Fruit fly (Drosophila melanogaster) whole organism, wandering third instar larva: Measurements from ENCODE around the gene HemK1.

Experiments
- Abd-B ChIP-seq: fragments of >200 bp; optimal IDR thresholded peaks from 2 replicates; lab custom pipeline; 2017; ENCODE audit warnings: missing biosample characterization, missing genetic modification characterization
- CG9705 ChIP-seq: fragments of 200-800 bp; sonication (Bioruptor generic); optimal IDR thresholded peaks from 2 replicates; lab custom pipeline; 2018; ENCODE audit warnings: missing biosample characterization, mild to moderate bottlenecking, missing genetic modification characterization
- CrebA ChIP-seq: fragments of 200-800 bp; sonication (Bioruptor generic); optimal IDR thresholded peaks from 2 replicates; lab custom pipeline; 2016; ENCODE audit warnings: missing biosample characterization, mild to moderate bottlenecking, missing genetic modification characterization, borderline replicate concordance
- Dif ChIP-seq: fragments of 200-275, 200-300 bp; sonication (Bioruptor generic); optimal IDR thresholded peaks from 2 replicates; lab custom pipeline; 2018; ENCODE audit warnings: missing biosample characterization, missing genetic modification characterization; ENCODE audit not compliant: partially characterized antibody
- HLH106 ChIP-seq: fragments of 200-800 bp; optimal IDR thresholded peaks from 3 replicates; lab custom pipeline; 2019; ENCODE audit warnings: missing biosample characterization, mild to moderate bottlenecking, missing genetic modification characterization, moderate library complexity
- Hnf4 ChIP-seq: fragments of 200-800 bp; sonication (Bioruptor generic); optimal IDR thresholded peaks from 2 replicates; lab custom pipeline; 2016; ENCODE audit warnings: missing biosample characterization, mild to moderate bottlenecking, missing genetic modification characterization
- Hr78 ChIP-seq: fragments of >200 bp; optimal IDR thresholded peaks from 2 replicates; lab custom pipeline; 2017; ENCODE audit warnings: missing biosample characterization, missing genetic modification characterization
- Hr83 ChIP-seq: fragments of 200-300 bp; sonication (Bioruptor generic); optimal IDR thresholded peaks from 2 replicates; lab custom pipeline; 2016; ENCODE audit warnings: missing biosample characterization, mild to moderate bottlenecking, missing genetic modification characterization, moderate library complexity; ENCODE audit not compliant: poor library complexity, severe bottlenecking
- Jra ChIP-seq: sonication (Bioruptor generic); optimal IDR thresholded peaks from 2 replicates; lab custom pipeline; 2016; ENCODE audit warnings: missing biosample characterization, missing genetic modification characterization
- Mio ChIP-seq: sonication (Bioruptor generic); optimal IDR thresholded peaks from 2 replicates; lab custom pipeline; 2016; ENCODE audit warnings: missing biosample characterization, missing genetic modification characterization
- Myc ChIP-seq: fragments of >200 bp; optimal IDR thresholded peaks from 2 replicates; lab custom pipeline; 2017
- N ChIP-seq: fragments of >200 bp; optimal IDR thresholded peaks from 2 replicates; lab custom pipeline; 2018; ENCODE audit warnings: missing biosample characterization, missing external identifiers, missing genetic modification characterization
- OdsH ChIP-seq: fragments of 200-800 bp; sonication (Bioruptor generic); optimal IDR thresholded peaks from 2 replicates; lab custom pipeline; 2016; ENCODE audit warnings: missing biosample characterization, mild to moderate bottlenecking, missing genetic modification characterization
- Rel ChIP-seq, 2 experiments: fragments of 200-800 bp; sonication (Bioruptor generic) in 1 of 2; optimal IDR thresholded peaks; 2 replicates in 1 of 2; 3 replicates in 1 of 2; lab custom pipeline; 2016 to 2019; ENCODE audit warnings: mild to moderate bottlenecking in 2 of 2, missing biosample characterization in 2 of 2, missing genetic modification characterization in 2 of 2, moderate library complexity in 1 of 2
- Sp1 ChIP-seq: fragments of 200-800 bp; sonication (Bioruptor generic); optimal IDR thresholded peaks from 3 replicates; lab custom pipeline; 2019; ENCODE audit warnings: missing biosample characterization, mild to moderate bottlenecking, missing genetic modification characterization, moderate library complexity
- Vsx2 ChIP-seq: fragments of 200-300, 225-300 bp; sonication (Bioruptor generic); optimal IDR thresholded peaks from 2 replicates; lab custom pipeline; 2018; ENCODE audit warnings: missing biosample characterization, missing genetic modification characterization; ENCODE audit not compliant: partially characterized antibody
- br ChIP-seq: fragments of 200-800 bp; sonication (Bioruptor generic); optimal IDR thresholded peaks from 2 replicates; lab custom pipeline; 2016; ENCODE audit warnings: missing biosample characterization, missing genetic modification characterization
- brk ChIP-seq: fragments of 200-800 bp; sonication (Bioruptor generic); optimal IDR thresholded peaks from 2 replicates; lab custom pipeline; 2016; ENCODE audit warnings: missing biosample characterization, mild to moderate bottlenecking, missing genetic modification characterization
- dl ChIP-seq, 2 experiments: fragments of 175-275, 200-275 bp in 1 of 2; fragments of 200-275 bp in 1 of 2; sonication (Bioruptor generic); optimal IDR thresholded peaks; lab custom pipeline; 2018; ENCODE audit warnings: mild to moderate bottlenecking in 2 of 2, missing biosample characterization in 2 of 2, missing genetic modification characterization in 2 of 2, moderate library complexity in 2 of 2; ENCODE audit not compliant: partially characterized antibody in 2 of 2, insufficient read depth in 1 of 2
- foxo ChIP-seq, 2 experiments: fragments of 200-800 bp; sonication (Bioruptor generic); optimal IDR thresholded peaks; 2 replicates in 1 of 2; 3 replicates in 1 of 2; lab custom pipeline; 2016 to 2017; ENCODE audit warnings: missing biosample characterization in 2 of 2, missing genetic modification characterization in 2 of 2
- fru ChIP-seq: fragments of 200-800 bp; sonication (Bioruptor generic); optimal IDR thresholded peaks from 3 replicates; lab custom pipeline; 2016; ENCODE audit warnings: missing biosample characterization, mild to moderate bottlenecking, missing genetic modification characterization
- h ChIP-seq: fragments of 200-800 bp; sonication (Bioruptor generic); optimal IDR thresholded peaks from 3 replicates; lab custom pipeline; 2016; ENCODE audit warnings: missing biosample characterization, mild to moderate bottlenecking, missing genetic modification characterization
- jim ChIP-seq: fragments of 175-275, 200-325 bp; sonication (Bioruptor generic); optimal IDR thresholded peaks from 2 replicates; lab custom pipeline; 2016; ENCODE audit warnings: missing biosample characterization, mild to moderate bottlenecking, missing genetic modification characterization
- pan ChIP-seq: fragments of >200 bp; optimal IDR thresholded peaks from 2 replicates; lab custom pipeline; 2017
- psq ChIP-seq: fragments of 200-800 bp; sonication (Bioruptor generic); optimal IDR thresholded peaks from 3 replicates; lab custom pipeline; 2017; ENCODE audit warnings: missing biosample characterization, mild to moderate bottlenecking, missing genetic modification characterization, moderate library complexity
- rgr ChIP-seq: fragments of 200-800 bp; sonication (Bioruptor generic); optimal IDR thresholded peaks from 3 replicates; lab custom pipeline; 2016; ENCODE audit warnings: missing biosample characterization, mild to moderate bottlenecking, missing genetic modification characterization
- sage ChIP-seq: fragments of 200-800 bp; sonication (Bioruptor generic); optimal IDR thresholded peaks from 2 replicates; lab custom pipeline; 2016; ENCODE audit warnings: missing biosample characterization, mild to moderate bottlenecking, missing genetic modification characterization
- usp ChIP-seq: fragments of >200 bp; optimal IDR thresholded peaks from 2 replicates; lab custom pipeline; 2017; ENCODE audit warnings: missing biosample characterization, missing genetic modification characterization

HemK1 gene

DNA sequence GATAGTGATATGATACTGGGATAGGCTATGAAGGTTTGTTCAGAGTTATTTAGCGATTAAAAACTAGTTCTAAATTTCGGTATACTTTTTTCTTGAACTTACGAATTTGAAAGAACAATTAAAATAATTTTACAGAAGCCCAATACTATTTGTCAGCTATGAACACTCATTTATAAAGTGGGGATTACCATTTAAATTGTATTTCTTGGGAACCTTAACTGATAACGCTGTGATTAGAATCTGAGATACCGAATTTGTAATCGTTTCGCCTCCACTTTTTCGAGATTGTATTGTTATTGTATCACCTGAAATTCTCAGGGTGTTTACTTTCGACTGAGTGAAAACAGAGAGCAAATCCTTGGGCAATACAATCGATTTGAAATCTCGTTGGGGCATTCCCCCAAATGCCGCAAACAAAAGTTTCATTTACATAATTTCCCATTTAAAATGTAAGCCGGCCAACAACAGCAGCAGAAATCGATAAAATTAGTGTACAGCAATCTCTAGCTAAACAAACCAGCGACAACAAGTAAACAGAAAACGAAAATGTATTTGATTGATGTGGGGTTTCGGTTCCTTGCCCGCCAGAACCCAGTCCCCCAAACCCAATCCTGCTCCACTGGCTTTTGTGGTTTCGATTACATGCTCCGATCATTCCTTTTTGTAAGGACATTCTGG, 33.3 kb upstream of the HemK1 start:
- TF ChIP-seq Jra: no peak
- no peak for TF ChIP-seq Rel (GFP tag; optimal IDR thresholded peaks at IDR 0.05; lab: Kevin White, UChicago)
- peak; percentile 94 for TF ChIP-seq Rel (tag; optimal IDR thresholded peaks at IDR 0.05; lab: Kevin White, UChicago)

DNA sequence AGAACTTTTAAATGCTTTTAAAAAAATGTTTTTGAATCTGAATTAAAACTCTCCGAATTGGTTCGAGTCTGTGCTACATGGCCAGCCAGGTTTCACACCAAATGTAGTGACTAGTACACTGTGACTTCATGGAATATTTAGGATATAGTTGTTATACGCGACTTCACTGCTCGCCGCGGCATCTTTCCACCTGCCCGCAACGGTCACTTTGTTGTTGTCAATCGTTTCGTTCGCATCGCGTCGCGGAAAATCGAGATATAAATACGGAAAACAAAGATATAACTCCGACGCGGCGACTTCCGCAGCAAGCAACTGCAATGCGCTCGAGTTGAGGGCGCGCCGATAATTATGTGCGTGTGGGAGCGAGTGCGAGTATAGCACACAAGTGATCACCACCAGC, 30.9 kb upstream of the HemK1 start, which contains the start of gene CG31637:
Gene CG31637, plus strand, starts transcription at position 200 of the 400 bp plus-strand sequence.
- TF ChIP-seq Rel (GFP tag; optimal IDR thresholded peaks at IDR 0.05; lab: Kevin White, UChicago) (no peak), Rel (tag; optimal IDR thresholded peaks at IDR 0.05; lab: Kevin White, UChicago) (peak; percentile 58), foxo (GFP tag; optimal IDR thresholded peaks at IDR 0.05; lab: Kevin White, UChicago) (no peak), Myc (lab: Kevin White, UChicago) (peak; percentile 14), jim (GFP tag; lab: Kevin White, UChicago) (no peak), Dif (GFP tag; lab: Kevin White, UChicago) (no peak), Jra (no peak)

DNA sequence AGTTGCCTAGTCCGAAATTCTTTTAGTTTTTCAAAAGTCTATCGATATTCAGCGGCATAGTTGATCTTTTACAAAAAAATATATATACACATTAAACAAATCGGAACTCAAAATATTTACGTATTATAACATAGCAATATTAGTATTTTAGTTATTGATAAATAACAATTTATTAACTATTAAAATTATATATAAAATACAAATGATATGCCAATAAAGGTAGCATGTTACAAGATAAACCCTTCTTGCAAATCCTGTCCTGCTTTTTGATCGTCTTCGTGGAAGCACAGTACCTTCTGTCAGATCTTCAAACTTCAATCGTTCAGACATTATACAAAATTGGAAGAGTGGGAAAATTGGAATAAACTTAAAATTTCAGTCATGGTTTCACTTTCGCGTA, 29.3 kb upstream of the HemK1 start, which contains the start of gene CG9550:
Gene CG9550, plus strand, starts transcription at position 301 of the 400 bp plus-strand sequence.
- no peak for TF ChIP-seq Abd-B (GFP tag; lab: Kevin White, UChicago)
- TF ChIP-seq psq (GFP tag; lab: Kevin White, UChicago): no peak
- TF ChIP-seq br (GFP tag; lab: Kevin White, UChicago): no peak
- no peak for TF ChIP-seq h (GFP tag; lab: Kevin White, UChicago)
- no peak for TF ChIP-seq Hr83 (GFP tag; lab: Kevin White, UChicago)
- TF ChIP-seq Rel (GFP tag; optimal IDR thresholded peaks at IDR 0.05; lab: Kevin White, UChicago): no peak
- TF ChIP-seq Rel (tag; optimal IDR thresholded peaks at IDR 0.05; lab: Kevin White, UChicago): no peak
- no peak for TF ChIP-seq dl (GFP tag; optimal IDR thresholded peaks at IDR 0.05; lab: Kevin White, UChicago; ENCODE audit: insufficient read depth in 1 of 2, partially characterized antibody in 2 of 2)
- TF ChIP-seq Sp1: no peak
- TF ChIP-seq usp (GFP tag; lab: Kevin White, UChicago): no peak
- TF ChIP-seq sage (GFP tag; lab: Kevin White, UChicago): no peak
- no peak for TF ChIP-seq jim (GFP tag; lab: Kevin White, UChicago)
- no peak for TF ChIP-seq fru (GFP tag; lab: Kevin White, UChicago)
- TF ChIP-seq HLH106 (tag; lab: Kevin White, UChicago): no peak
- no peak for TF ChIP-seq Mio (GFP tag; lab: Kevin White, UChicago)
- no peak for TF ChIP-seq Dif (GFP tag; lab: Kevin White, UChicago)
- no peak for TF ChIP-seq CG9705 (GFP tag; lab: Kevin White, UChicago)
- no peak for TF ChIP-seq N (GFP tag; lab: Kevin White, UChicago)
- no peak for TF ChIP-seq foxo (GFP tag; optimal IDR thresholded peaks at IDR 0.05; lab: Kevin White, UChicago)

DNA sequence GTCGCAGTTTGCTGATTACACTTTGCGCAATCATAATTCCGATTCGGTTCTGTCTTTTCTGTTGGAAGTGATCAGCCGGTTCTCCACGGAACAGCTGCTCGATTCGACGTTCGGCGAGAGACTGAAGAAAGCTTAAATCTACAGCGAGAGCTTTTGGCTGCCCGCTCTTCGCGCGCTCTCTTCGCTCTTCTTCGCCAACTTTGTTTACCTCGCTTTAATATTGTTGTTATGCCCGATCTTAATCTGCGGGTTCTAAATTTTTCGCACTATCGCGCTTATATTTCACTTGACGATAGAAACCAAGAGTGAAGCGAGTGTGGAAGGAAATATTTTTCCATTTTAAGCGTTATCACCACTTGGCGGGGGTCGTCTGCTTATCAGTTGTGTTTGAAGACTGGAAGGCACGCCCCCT, 26.9 kb upstream of the HemK1 start, which contains the start of gene CG9547:
Gene CG9547, minus strand, starts transcription at position 128 of the 412 bp plus-strand sequence.
- no peak for TF ChIP-seq Rel (GFP tag; optimal IDR thresholded peaks at IDR 0.05; lab: Kevin White, UChicago)
- TF ChIP-seq Rel (tag; optimal IDR thresholded peaks at IDR 0.05; lab: Kevin White, UChicago): peak; percentile 37
- TF ChIP-seq Hr78: no peak
- no peak for TF ChIP-seq Vsx2 (GFP tag; lab: Kevin White, UChicago)
- TF ChIP-seq CrebA (GFP tag; lab: Kevin White, UChicago): no peak
- TF ChIP-seq dl (GFP tag; optimal IDR thresholded peaks at IDR 0.05; lab: Kevin White, UChicago; ENCODE audit: insufficient read depth in 1 of 2, partially characterized antibody in 2 of 2): peak in 1 of 2 experiments; percentile 57
- TF ChIP-seq Sp1: peak; percentile 41
- TF ChIP-seq brk: no peak
- TF ChIP-seq h (GFP tag; lab: Kevin White, UChicago): peak; percentile 3
- TF ChIP-seq N (GFP tag; lab: Kevin White, UChicago): no peak
- TF ChIP-seq OdsH (GFP tag; lab: Kevin White, UChicago): no peak
- TF ChIP-seq pan (lab: Kevin White, UChicago): no peak
- TF ChIP-seq Dif (GFP tag; lab: Kevin White, UChicago): peak; percentile 69
- TF ChIP-seq Hnf4 (GFP tag; lab: Kevin White, UChicago): no peak
- TF ChIP-seq rgr (GFP tag; lab: Kevin White, UChicago): peak; percentile 9
- TF ChIP-seq jim (GFP tag; lab: Kevin White, UChicago): no peak
